Worm (Caenorhabditis elegans) whole organism, late embryonic: ENCODE results near the gene arp-6.

Experiments used
- ama-1 ChIP-seq: fragments of 150-350 bp; optimal IDR thresholded peaks from 2 replicates; lab custom pipeline; 2014
- ceh-45 ChIP-seq: fragments of 200-800 bp; sonication (Bioruptor generic); IDR thresholded peaks from 2 replicates; pipeline ENCODE4 v1.3.6; 2022; ENCODE audit warnings: missing genetic modification reagents, missing genetic modification characterization, missing compliant biosample characterization
- elt-2 ChIP-seq: sonication (generic microtip); optimal IDR thresholded peaks from 2 replicates; lab custom pipeline; 2016; ENCODE audit warnings: missing genetic modification reagents, missing genetic modification characterization, missing compliant biosample characterization
- ets-4 ChIP-seq: sonication (generic microtip); optimal IDR thresholded peaks from 2 replicates; lab custom pipeline; 2016; ENCODE audit warnings: missing genetic modification characterization, missing compliant biosample characterization
- fkh-6 ChIP-seq: sonication (generic microtip); optimal IDR thresholded peaks from 2 replicates; lab custom pipeline; 2016; ENCODE audit warnings: missing genetic modification characterization, missing compliant biosample characterization
- nhr-11 ChIP-seq: fragments of 150-350 bp; optimal IDR thresholded peaks from 2 replicates; lab custom pipeline; 2014; ENCODE audit warnings: missing biosample characterization, missing genetic modification characterization
- pag-3 ChIP-seq: sonication (generic microtip); optimal IDR thresholded peaks from 2 replicates; lab custom pipeline; 2016; ENCODE audit warnings: missing compliant biosample characterization, missing genetic modification characterization, borderline replicate concordance
- sdc-2 ChIP-seq: sonication (generic microtip); optimal IDR thresholded peaks from 2 replicates; lab custom pipeline; 2016; ENCODE audit warnings: missing genotype, missing genetic modification characterization, missing compliant biosample characterization
- tbx-2 ChIP-seq: sonication (generic microtip); optimal IDR thresholded peaks from 2 replicates; lab custom pipeline; 2016; ENCODE audit warnings: missing genetic modification characterization, missing compliant biosample characterization
- ttx-3 ChIP-seq: sonication (generic microtip); optimal IDR thresholded peaks from 2 replicates; lab custom pipeline; 2016; ENCODE audit warnings: missing genetic modification reagents, missing genetic modification characterization, missing compliant biosample characterization
- zip-5 ChIP-seq: sonication (generic microtip); optimal IDR thresholded peaks from 2 replicates; lab custom pipeline; 2016; ENCODE audit warnings: missing genetic modification characterization, missing compliant biosample characterization
- ztf-16 ChIP-seq: sonication (generic microtip); optimal IDR thresholded peaks from 2 replicates; lab custom pipeline; 2017; ENCODE audit warnings: missing genetic modification characterization, missing compliant biosample characterization

DNA sequence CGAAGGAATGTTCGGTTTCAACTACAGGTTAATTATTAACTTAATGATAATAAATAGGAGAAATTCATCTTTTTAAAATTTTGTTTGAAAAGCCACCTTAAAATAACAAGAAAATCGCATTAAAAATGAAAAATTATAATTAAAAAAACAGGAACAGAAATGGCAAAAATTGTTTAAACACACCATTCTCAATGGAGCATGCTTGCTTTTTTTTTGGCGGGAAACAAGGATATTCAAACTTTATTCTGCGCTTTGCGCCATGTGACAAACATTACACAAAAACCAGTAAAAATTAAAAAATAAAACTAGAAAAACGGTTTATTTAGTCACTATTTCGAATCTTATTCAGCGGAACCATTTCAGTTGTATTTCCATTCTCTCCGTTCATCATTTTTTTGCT, 8.4 kb downstream of the arp-6 start:
- TF ChIP-seq nhr-11 (tag; lab: Kevin White, UChicago) (no peak), ama-1 (lab: Kevin White, UChicago) (no peak), tbx-2 (no peak), ttx-3 (no peak), fkh-6 (tag; lab: Kevin White, UChicago) (no peak), elt-2 (tag; lab: Kevin White, UChicago) (no peak), pag-3 (no peak), ztf-16 (tag; lab: Kevin White, UChicago) (no peak), sdc-2 (tag; lab: Kevin White, UChicago) (no peak), ceh-45 (GFP tag; lab: Robert Waterston, UW) (no peak), zip-5 (no peak), ets-4 (tag; lab: Kevin White, UChicago) (no peak)
